Worm (Caenorhabditis elegans) whole organism, early embryonic: Measurements from ENCODE around the gene fbxb-47.

Experiments used
- ama-1 ChIP-seq: fragments of 150-350 bp; optimal IDR thresholded peaks from 2 replicates; lab custom pipeline; 2014
- hmg-4 ChIP-seq: fragments of 200-800 bp; sonication (Bioruptor generic); optimal IDR thresholded peaks from 2 replicates; lab custom pipeline; 2018; ENCODE audit warnings: mild to moderate bottlenecking, missing genetic modification characterization, missing compliant biosample characterization
- scrt-1 ChIP-seq: fragments of 200-800 bp; sonication (Bioruptor generic); IDR thresholded peaks from 2 replicates; pipeline ENCODE4 v1.3.6; 2022; ENCODE audit warnings: missing genetic modification characterization, missing compliant biosample characterization

DNA sequence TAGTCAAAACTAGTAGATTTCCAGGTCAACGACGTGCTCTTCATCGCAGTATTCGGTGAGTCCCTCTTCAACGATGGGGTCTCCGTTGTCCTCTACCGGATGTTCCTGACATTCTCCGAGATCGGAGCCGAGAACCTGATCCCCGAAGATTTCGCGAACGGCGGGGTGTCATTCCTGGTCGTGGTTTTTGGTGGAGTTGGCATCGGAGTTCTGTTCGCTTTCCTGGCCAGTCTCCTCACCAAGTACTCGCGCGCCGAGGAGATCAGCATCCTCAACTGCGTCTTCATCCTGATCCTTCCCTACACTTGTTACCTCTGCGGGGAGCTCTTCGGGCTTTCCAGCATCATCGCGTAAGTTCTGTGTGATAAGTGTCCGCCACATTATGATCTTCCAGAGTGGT lies 30.6 kb downstream of the fbxb-47 start:
- no peak for TF ChIP-seq ama-1
- no peak for TF ChIP-seq hmg-4 (GFP tag; lab: Kevin White, UChicago)
- no peak for TF ChIP-seq scrt-1 (GFP tag; lab: Robert Waterston, UW)
